Fruit fly (Drosophila melanogaster) whole organism, embryonic: ENCODE measurements around the gene CG7275.

Experiments
- CG10209 ChIP-seq: fragments of 200-800 bp; sonication (Bioruptor generic); optimal IDR thresholded peaks from 3 replicates; lab custom pipeline; 2017; ENCODE audit warnings: missing biosample characterization, mild to moderate bottlenecking, missing genetic modification characterization, missing genetic modification reagents
- CG10366 ChIP-seq: fragments of 200-800 bp; sonication (Bioruptor generic); IDR thresholded peaks from 2 replicates; pipeline ENCODE4 v1.3.6; 2022; ENCODE audit warnings: missing biosample characterization, missing genetic modification characterization
- CG12071 ChIP-seq: fragments of 200-800 bp; sonication (Bioruptor generic); optimal IDR thresholded peaks from 3 replicates; lab custom pipeline; 2018; ENCODE audit warnings: missing biosample characterization, mild to moderate bottlenecking, missing genetic modification characterization
- CG14965 ChIP-seq: fragments of 200-800 bp; sonication (Bioruptor generic); optimal IDR thresholded peaks from 2 replicates; lab custom pipeline; 2016; ENCODE audit warnings: missing biosample characterization, missing genetic modification characterization, borderline replicate concordance
- CG1529 ChIP-seq: fragments of 200-800 bp; sonication (Bioruptor generic); optimal IDR thresholded peaks from 3 replicates; lab custom pipeline; 2018; ENCODE audit warnings: missing biosample characterization, missing genetic modification characterization
- CG15479 ChIP-seq: fragments of 200-800 bp; sonication (Bioruptor generic); optimal IDR thresholded peaks from 3 replicates; lab custom pipeline; 2019; ENCODE audit warnings: missing biosample characterization, mild to moderate bottlenecking, missing genetic modification characterization, moderate library complexity
- CG17186 ChIP-seq: fragments of 200-800 bp; sonication (Bioruptor generic); optimal IDR thresholded peaks from 3 replicates; lab custom pipeline; 2017; ENCODE audit warnings: missing biosample characterization, missing genetic modification reagents, missing genetic modification characterization
- CG17568 ChIP-seq: fragments of 200-800 bp; sonication (Bioruptor generic); optimal IDR thresholded peaks from 2 replicates; lab custom pipeline; 2018; ENCODE audit warnings: missing biosample characterization, mild to moderate bottlenecking, missing genetic modification characterization, moderate library complexity
- CG34376 ChIP-seq: fragments of 200-800 bp; sonication (Bioruptor generic); optimal IDR thresholded peaks from 2 replicates; lab custom pipeline; 2018; ENCODE audit warnings: missing biosample characterization, mild to moderate bottlenecking, missing genetic modification characterization
- CG4707 ChIP-seq: fragments of 200-800 bp; sonication (Bioruptor generic); optimal IDR thresholded peaks from 2 replicates; lab custom pipeline; 2018; ENCODE audit warnings: missing biosample characterization, mild to moderate bottlenecking, missing genetic modification characterization, moderate library complexity
- CG5180 ChIP-seq: fragments of 200-800 bp; sonication (Bioruptor generic); optimal IDR thresholded peaks from 3 replicates; lab custom pipeline; 2017; ENCODE audit warnings: missing biosample characterization, missing genetic modification characterization, mild to moderate bottlenecking, moderate library complexity, missing genetic modification reagents
- CG5245 ChIP-seq: fragments of 200-800 bp; sonication (Bioruptor generic); optimal IDR thresholded peaks from 3 replicates; lab custom pipeline; 2016; ENCODE audit warnings: missing biosample characterization, missing genetic modification characterization
- CG5953 ChIP-seq: fragments of 200-800 bp; sonication (Bioruptor generic); IDR thresholded peaks from 2 replicates; pipeline ENCODE4 v1.3.6; 2022; ENCODE audit warnings: missing biosample characterization, missing genetic modification characterization
- CG6654 ChIP-seq: fragments of 200-800 bp; sonication (Bioruptor generic); optimal IDR thresholded peaks from 2 replicates; lab custom pipeline; 2017; ENCODE audit warnings: missing biosample characterization, mild to moderate bottlenecking, missing genetic modification characterization
- CG7372 ChIP-seq: fragments of 200-800 bp; sonication (Bioruptor generic); IDR thresholded peaks from 2 replicates; pipeline ENCODE4 v1.3.6; 2022; ENCODE audit warnings: missing biosample characterization, missing genetic modification characterization
- Doc3 ChIP-seq: fragments of 200-800 bp; sonication (Bioruptor generic); IDR thresholded peaks from 3 replicates; pipeline ENCODE4 v1.3.6; 2022; ENCODE audit warnings: missing biosample characterization, missing genetic modification characterization; ENCODE audit not compliant: partially characterized antibody
- Eip74EF ChIP-seq, 2 experiments: fragments of 200-800 bp in 1 of 2; fragments of >200 bp in 1 of 2; sonication (Bioruptor generic) in 1 of 2; optimal IDR thresholded peaks; 2 replicates each; lab custom pipeline; 2017 to 2019; ENCODE audit warnings: missing biosample characterization in 2 of 2, missing genetic modification characterization in 2 of 2, mild to moderate bottlenecking in 1 of 2, moderate library complexity in 1 of 2
- HLH54F ChIP-seq: fragments of 200-800 bp; sonication (Bioruptor generic); optimal IDR thresholded peaks from 3 replicates; lab custom pipeline; 2016; ENCODE audit warnings: missing biosample characterization, missing genetic modification characterization
- Hr51 ChIP-seq, 2 experiments: fragments of 200-800 bp; sonication (Bioruptor generic); optimal IDR thresholded peaks; 2 replicates in 1 of 2; 3 replicates in 1 of 2; lab custom pipeline; 2016 to 2018; ENCODE audit warnings: missing biosample characterization in 2 of 2, missing genetic modification characterization in 2 of 2, mild to moderate bottlenecking in 1 of 2, moderate library complexity in 1 of 2
- Mes4 ChIP-seq: fragments of 200-800 bp; sonication (Bioruptor generic); optimal IDR thresholded peaks from 2 replicates; lab custom pipeline; 2016; ENCODE audit warnings: missing biosample characterization, missing genetic modification characterization
- NfI ChIP-seq: fragments of 200-800 bp; sonication (Bioruptor generic); optimal IDR thresholded peaks from 3 replicates; lab custom pipeline; 2018; ENCODE audit warnings: missing biosample characterization, mild to moderate bottlenecking, missing genetic modification characterization, moderate library complexity
- PHDP ChIP-seq: fragments of 200-800 bp; sonication (Bioruptor generic); optimal IDR thresholded peaks from 3 replicates; lab custom pipeline; 2018; ENCODE audit warnings: missing biosample characterization, mild to moderate bottlenecking, missing genetic modification characterization, moderate library complexity
- Sox100B ChIP-seq: fragments of 200-800 bp; sonication (Bioruptor generic); optimal IDR thresholded peaks from 3 replicates; lab custom pipeline; 2018; ENCODE audit warnings: missing biosample characterization, mild to moderate bottlenecking, missing genetic modification characterization
- Xbp1 ChIP-seq: fragments of 200-800 bp; sonication (Bioruptor generic); optimal IDR thresholded peaks from 3 replicates; lab custom pipeline; 2016; ENCODE audit warnings: missing biosample characterization, mild to moderate bottlenecking, missing genetic modification characterization
- ac ChIP-seq: fragments of 200-800 bp; sonication (Bioruptor generic); optimal IDR thresholded peaks from 3 replicates; lab custom pipeline; 2017; ENCODE audit warnings: missing biosample characterization, mild to moderate bottlenecking, missing genetic modification characterization
- ase ChIP-seq: fragments of 200-800 bp; sonication (Bioruptor generic); IDR thresholded peaks from 3 replicates; pipeline ENCODE4 v1.3.6; 2022; ENCODE audit warnings: missing biosample characterization, missing genetic modification characterization
- bowl ChIP-seq: fragments of 200-800 bp; sonication (Bioruptor generic); IDR thresholded peaks from 2 replicates; pipeline ENCODE4 v1.3.6; 2022; ENCODE audit warnings: missing biosample characterization, missing genetic modification characterization
- chinmo ChIP-seq: fragments of 200-800 bp; sonication (Bioruptor generic); IDR thresholded peaks from 4 replicates; pipeline ENCODE4 v1.3.6; 2022; ENCODE audit warnings: missing biosample characterization, missing genetic modification characterization; ENCODE audit not compliant: partially characterized antibody
- crol ChIP-seq: fragments of 200-800 bp; sonication (Bioruptor generic); IDR thresholded peaks from 2 replicates; pipeline ENCODE4 v1.3.6; 2022; ENCODE audit warnings: missing biosample characterization, missing genetic modification characterization
- exex ChIP-seq: fragments of 200-800 bp; sonication (Bioruptor generic); optimal IDR thresholded peaks from 4 replicates; lab custom pipeline; 2018; ENCODE audit warnings: missing biosample characterization, mild to moderate bottlenecking, missing genetic modification characterization, moderate library complexity
- gt ChIP-seq: fragments of 200-800 bp; sonication (Bioruptor generic); IDR thresholded peaks from 2 replicates; pipeline ENCODE4 v1.3.6; 2022; ENCODE audit warnings: missing biosample characterization, missing genetic modification characterization
- mld ChIP-seq: fragments of 200-800 bp; sonication (Bioruptor generic); IDR thresholded peaks from 3 replicates; pipeline ENCODE4 v1.3.6; 2022; ENCODE audit warnings: missing biosample characterization, missing genetic modification characterization; ENCODE audit not compliant: partially characterized antibody
- nmo ChIP-seq: fragments of 200-800 bp; sonication (Bioruptor generic); optimal IDR thresholded peaks from 2 replicates; lab custom pipeline; 2018; ENCODE audit warnings: missing biosample characterization, mild to moderate bottlenecking, missing genetic modification characterization, moderate library complexity
- phol ChIP-seq: fragments of 200-800 bp; sonication (Bioruptor generic); optimal IDR thresholded peaks from 3 replicates; lab custom pipeline; 2018; ENCODE audit warnings: missing biosample characterization, mild to moderate bottlenecking, missing genetic modification characterization, moderate library complexity
- prd ChIP-seq, 3 experiments: fragments of >200 bp in 2 of 3; fragments of 200-800 bp in 1 of 3; sonication (Bioruptor generic) in 1 of 3; optimal IDR thresholded peaks in 2 of 3; IDR thresholded peaks in 1 of 3; 2 replicates in 2 of 3; 3 replicates in 1 of 3; pipeline versions ENCODE4 v1.3.6 to Lab custom; 2017 to 2022; ENCODE audit warnings: missing biosample characterization in 1 of 3, missing genetic modification characterization in 1 of 3
- pzg ChIP-seq: fragments of 200-800 bp; sonication (Bioruptor generic); optimal IDR thresholded peaks from 3 replicates; lab custom pipeline; 2018; ENCODE audit warnings: missing biosample characterization, mild to moderate bottlenecking, missing genetic modification characterization, moderate library complexity
- row ChIP-seq: fragments of 200-800 bp; sonication (Bioruptor generic); IDR thresholded peaks from 3 replicates; pipeline ENCODE4 v1.3.6; 2022; ENCODE audit warnings: missing biosample characterization, missing genetic modification characterization
- salm ChIP-seq: fragments of 200-800 bp; sonication (Bioruptor generic); optimal IDR thresholded peaks from 2 replicates; lab custom pipeline; 2018; ENCODE audit warnings: missing biosample characterization, mild to moderate bottlenecking, missing genetic modification characterization
- seq ChIP-seq: fragments of 200-800 bp; sonication (Bioruptor generic); IDR thresholded peaks from 2 replicates; pipeline ENCODE4 v1.3.6; 2022; ENCODE audit warnings: missing biosample characterization, missing genetic modification characterization
- sisA ChIP-seq: fragments of 200-800 bp; sonication (Bioruptor generic); IDR thresholded peaks from 2 replicates; pipeline ENCODE4 v1.3.6; 2022; ENCODE audit warnings: missing biosample characterization, missing genetic modification characterization
- stc ChIP-seq: fragments of 200-800 bp; sonication (Bioruptor generic); IDR thresholded peaks from 2 replicates; pipeline ENCODE4 v1.3.6; 2022; ENCODE audit warnings: missing biosample characterization, missing genetic modification characterization
- ttk ChIP-seq: fragments of 200-800 bp; sonication (Bioruptor generic); IDR thresholded peaks from 2 replicates; pipeline ENCODE4 v2.1.2; 2022; ENCODE audit warnings: missing biosample characterization, missing genetic modification characterization
- tup ChIP-seq: fragments of 200-800 bp; sonication (Bioruptor generic); optimal IDR thresholded peaks from 2 replicates; lab custom pipeline; 2016; ENCODE audit warnings: missing biosample characterization, mild to moderate bottlenecking, missing genetic modification characterization, moderate library complexity
- unc-4 ChIP-seq: fragments of 200-800 bp; sonication (Bioruptor generic); IDR thresholded peaks from 2 replicates; pipeline ENCODE4 v1.3.6; 2022; ENCODE audit warnings: missing biosample characterization, missing genetic modification characterization; ENCODE audit not compliant: partially characterized antibody
- unpg ChIP-seq: fragments of 200-800 bp; sonication (Bioruptor generic); optimal IDR thresholded peaks from 3 replicates; lab custom pipeline; 2018; ENCODE audit warnings: missing biosample characterization, mild to moderate bottlenecking, missing genetic modification characterization, moderate library complexity
- zf30C ChIP-seq: fragments of 200-800 bp; sonication (Bioruptor generic); optimal IDR thresholded peaks from 3 replicates; lab custom pipeline; 2018; ENCODE audit warnings: missing biosample characterization, mild to moderate bottlenecking, missing genetic modification characterization
- zfh1 ChIP-seq: fragments of 200-800 bp; sonication (Bioruptor generic); IDR thresholded peaks from 3 replicates; pipeline ENCODE4 v1.3.6; 2022; ENCODE audit warnings: missing biosample characterization, missing genetic modification characterization

CG7275 gene

DNA sequence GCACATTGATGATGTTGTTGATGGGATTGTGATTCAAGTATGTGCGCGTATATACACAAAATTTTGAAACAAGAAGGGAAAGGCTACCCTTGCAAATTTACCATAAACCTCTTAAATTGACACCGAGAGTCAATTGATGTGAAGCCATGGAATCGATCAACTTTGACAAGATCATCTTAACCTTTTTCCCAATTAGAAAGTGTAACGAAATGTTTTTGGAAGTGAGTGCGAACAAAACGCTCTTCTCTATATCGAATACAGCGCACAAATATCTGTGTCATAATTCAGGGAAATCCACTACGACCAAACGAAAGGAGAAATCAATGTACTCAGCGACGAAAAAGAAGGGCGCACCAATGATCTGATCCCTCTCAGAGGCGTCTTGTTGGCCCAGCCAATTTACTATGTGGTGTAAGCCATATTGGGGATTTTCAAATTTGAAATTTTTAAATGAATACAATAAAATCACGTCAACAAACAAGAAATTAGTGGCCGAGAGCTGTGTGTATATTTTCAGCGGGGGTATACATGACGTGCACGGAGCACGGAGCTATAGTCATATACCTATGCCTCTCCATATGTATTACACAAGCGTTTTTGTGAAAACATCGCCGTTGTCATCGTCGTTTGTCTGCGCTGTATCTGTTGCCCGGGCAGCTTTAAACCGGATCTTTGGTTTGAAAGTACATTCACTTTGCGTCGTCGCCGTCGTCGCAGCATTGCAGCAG, 34.8 kb downstream of the CG7275 start (continued):
- TF ChIP-seq PHDP (tag; lab: Kevin White, UChicago): peak; percentile 33
- peak; percentile 53 for TF ChIP-seq ttk (GFP tag; lab: Robert Waterston, UW)
- no peak for TF ChIP-seq chinmo (GFP tag; lab: Robert Waterston, UW)
- TF ChIP-seq ase (GFP tag; lab: Robert Waterston, UW): no peak
- no peak for TF ChIP-seq Mes4 (GFP tag; lab: Kevin White, UChicago)
- no peak for TF ChIP-seq pzg (GFP tag; lab: Kevin White, UChicago)
- TF ChIP-seq CG10366 (GFP tag; lab: Robert Waterston, UW): no peak
- TF ChIP-seq CG12071: peak; percentile 48
- TF ChIP-seq exex: no peak
- no peak; the same call in 1 of the 3 replicates for TF ChIP-seq row (GFP tag; lab: Robert Waterston, UW)
- TF ChIP-seq CG5180: peak; percentile 35
- TF ChIP-seq CG17568: peak; percentile 11
- TF ChIP-seq seq: no peak
- TF ChIP-seq CG1529 (GFP tag; lab: Kevin White, UChicago): peak; percentile 3
- peak; percentile 36 for TF ChIP-seq NfI
- TF ChIP-seq mld (GFP tag; lab: Robert Waterston, UW): no peak
- TF ChIP-seq Doc3 (GFP tag; lab: Robert Waterston, UW): no peak
- TF ChIP-seq bowl (GFP tag; lab: Robert Waterston, UW): no peak
- no peak for TF ChIP-seq CG14965
- peak; percentile 28 for TF ChIP-seq Sox100B (GFP tag; lab: Kevin White, UChicago)
- no peak for TF ChIP-seq CG15479 (GFP tag; lab: Kevin White, UChicago)
- TF ChIP-seq zfh1 (GFP tag; lab: Robert Waterston, UW): peak; percentile 20; the same call in 1 of the 3 replicates
- TF ChIP-seq phol (tag; lab: Kevin White, UChicago): peak; percentile 10
- TF ChIP-seq salm (tag; lab: Kevin White, UChicago): no peak
- TF ChIP-seq ac (GFP tag; lab: Kevin White, UChicago): no peak
- TF ChIP-seq unc-4 (GFP tag; lab: Robert Waterston, UW): no peak
- peak; percentile 41 for TF ChIP-seq unpg
- TF ChIP-seq tup (GFP tag; lab: Kevin White, UChicago): no peak
- TF ChIP-seq crol: no peak
- TF ChIP-seq stc (GFP tag; lab: Robert Waterston, UW): peak; percentile 45
- TF ChIP-seq Eip74EF (GFP tag; optimal IDR thresholded peaks at IDR 0.05; lab: Kevin White, UChicago): peak in 1 of 2 experiments; percentile 49
- TF ChIP-seq CG4707 (GFP tag; lab: Kevin White, UChicago): peak; percentile 24
- TF ChIP-seq sisA (GFP tag; lab: Robert Waterston, UW): peak; percentile 16; the same call in 1 of the 2 replicates
- TF ChIP-seq CG10209 (GFP tag; lab: Kevin White, UChicago): peak; percentile 20
- no peak for TF ChIP-seq CG5245 (GFP tag; lab: Kevin White, UChicago)
- no peak for TF ChIP-seq CG6654 (GFP tag; lab: Kevin White, UChicago)
- peak; percentile 32 for TF ChIP-seq nmo (GFP tag; lab: Kevin White, UChicago)
- no peak for TF ChIP-seq CG7372
- no peak for TF ChIP-seq zf30C (GFP tag; lab: Kevin White, UChicago)
- TF ChIP-seq CG34376 (GFP tag; lab: Kevin White, UChicago): no peak
- peak in 1 of 2 experiments; percentile 65 for TF ChIP-seq Hr51 (GFP tag; optimal IDR thresholded peaks at IDR 0.05; lab: Kevin White, UChicago)
- TF ChIP-seq CG17186 (GFP tag; lab: Kevin White, UChicago): peak; percentile 30
- TF ChIP-seq prd (optimal IDR thresholded peaks at IDR 0.05; lab: Kevin White, UChicago): no peak
- TF ChIP-seq prd (GFP tag; IDR thresholded peaks at IDR 0.05; lab: Robert Waterston, UW): 0 out of 3 replicates have a peak, but pooled peaks have one; percentile 17
- TF ChIP-seq HLH54F (GFP tag; lab: Kevin White, UChicago): no peak
- peak; percentile 42 for TF ChIP-seq Xbp1 (GFP tag; lab: Kevin White, UChicago)
- TF ChIP-seq gt (GFP tag; lab: Robert Waterston, UW): no peak
- no peak for TF ChIP-seq CG5953 (GFP tag; lab: Robert Waterston, UW)
